Fruit fly (Drosophila melanogaster) whole organism, adult: ENCODE data around the gene Samuel.

Source experiments
- CG11617 ChIP-seq: fragments of 200-800 bp; sonication (Bioruptor generic); optimal IDR thresholded peaks from 2 replicates; lab custom pipeline; 2017; ENCODE audit warnings: mild to moderate bottlenecking, missing biosample characterization, missing genetic modification reagents, missing genetic modification characterization
- CG12768 ChIP-seq: fragments of 200-800 bp; sonication (Bioruptor generic); optimal IDR thresholded peaks from 2 replicates; lab custom pipeline; 2017; ENCODE audit warnings: missing biosample characterization, missing genetic modification characterization, mild to moderate bottlenecking, moderate library complexity, missing genetic modification reagents
- CG14711 ChIP-seq: fragments of 200-800 bp; sonication (Bioruptor generic); optimal IDR thresholded peaks from 2 replicates; lab custom pipeline; 2018; ENCODE audit warnings: missing biosample characterization, mild to moderate bottlenecking, missing genetic modification characterization, moderate library complexity
- CG1620 ChIP-seq: fragments of 200-800 bp; sonication (Bioruptor generic); optimal IDR thresholded peaks from 2 replicates; lab custom pipeline; 2016; ENCODE audit warnings: missing biosample characterization, missing genetic modification characterization
- CG33017 ChIP-seq: fragments of 200-800 bp; sonication (Bioruptor generic); optimal IDR thresholded peaks from 2 replicates; lab custom pipeline; 2018; ENCODE audit warnings: missing biosample characterization, mild to moderate bottlenecking, missing genetic modification characterization, moderate library complexity
- CG5204 ChIP-seq: fragments of 200-800 bp; sonication (Bioruptor generic); optimal IDR thresholded peaks from 2 replicates; lab custom pipeline; 2016; ENCODE audit warnings: missing biosample characterization, missing genetic modification characterization
- CG7045 ChIP-seq: fragments of 200-800 bp; sonication (Bioruptor generic); optimal IDR thresholded peaks from 2 replicates; lab custom pipeline; 2017; ENCODE audit warnings: missing biosample characterization, mild to moderate bottlenecking, missing genetic modification characterization
- CG7101 ChIP-seq: fragments of 200-800 bp; sonication (Bioruptor generic); optimal IDR thresholded peaks from 2 replicates; lab custom pipeline; 2018; ENCODE audit warnings: missing biosample characterization, mild to moderate bottlenecking, missing genetic modification characterization, moderate library complexity
- Clk ChIP-seq: fragments of 200-800 bp; sonication (Bioruptor generic); optimal IDR thresholded peaks from 2 replicates; lab custom pipeline; 2017; ENCODE audit warnings: missing biosample characterization, missing genetic modification characterization
- Crg-1 ChIP-seq: fragments of 200-800 bp; sonication (Bioruptor generic); optimal IDR thresholded peaks from 2 replicates; lab custom pipeline; 2016; ENCODE audit warnings: missing biosample characterization, missing genetic modification characterization
- Hr96 ChIP-seq: fragments of 200-800 bp; sonication (Bioruptor generic); optimal IDR thresholded peaks from 2 replicates; lab custom pipeline; 2016; ENCODE audit warnings: missing biosample characterization, missing genetic modification characterization
- Mnt ChIP-seq: fragments of 200-800 bp; sonication (Bioruptor generic); optimal IDR thresholded peaks from 2 replicates; lab custom pipeline; 2016; ENCODE audit warnings: missing biosample characterization, mild to moderate bottlenecking, missing genetic modification characterization
- bab1 ChIP-seq: fragments of 200-800 bp; sonication (Bioruptor generic); optimal IDR thresholded peaks from 3 replicates; lab custom pipeline; 2019; ENCODE audit warnings: missing biosample characterization, mild to moderate bottlenecking, missing genetic modification characterization, moderate library complexity
- cic ChIP-seq: fragments of 200-800 bp; sonication (Bioruptor generic); optimal IDR thresholded peaks from 2 replicates; lab custom pipeline; 2017; ENCODE audit warnings: missing biosample characterization, mild to moderate bottlenecking, missing genetic modification characterization, moderate library complexity
- cnc ChIP-seq, 2 experiments: fragments of >200 bp; optimal IDR thresholded peaks; 2 replicates each; lab custom pipeline; 2017
- kay ChIP-seq: fragments of 200-800 bp; sonication (Bioruptor generic); peaks from one replicate; lab custom pipeline; 2016; ENCODE audit warnings: missing biosample characterization, missing genetic modification characterization, borderline replicate concordance
- ovo ChIP-seq: fragments of 200-800 bp; sonication (Bioruptor generic); optimal IDR thresholded peaks from 2 replicates; lab custom pipeline; 2016; ENCODE audit warnings: missing biosample characterization, missing genetic modification characterization
- pad ChIP-seq: fragments of 200-800 bp; sonication (Bioruptor generic); optimal IDR thresholded peaks from 3 replicates; lab custom pipeline; 2017; ENCODE audit warnings: missing biosample characterization, missing genetic modification characterization, mild to moderate bottlenecking, moderate library complexity, missing genetic modification reagents
- tj ChIP-seq: fragments of 200-800 bp; sonication (Bioruptor generic); optimal IDR thresholded peaks from 3 replicates; lab custom pipeline; 2017; ENCODE audit warnings: missing biosample characterization, mild to moderate bottlenecking, missing genetic modification characterization, moderate library complexity
- toe ChIP-seq: fragments of 200-800 bp; sonication (Bioruptor generic); optimal IDR thresholded peaks from 2 replicates; lab custom pipeline; 2016; ENCODE audit warnings: missing biosample characterization, missing genetic modification characterization

The Samuel gene

dm6 chr2L:10989162-10989561, 77.6 kb downstream of the Samuel start, which contains the start of gene TTLL4A:
Gene TTLL4A (plus strand): TSS chr2L:10989401.
- peak; percentile 38 for TF ChIP-seq kay
- peak; percentile 92 for TF ChIP-seq Mnt (GFP tag; lab: Kevin White, UChicago)
- no peak for TF ChIP-seq CG11617
- TF ChIP-seq CG14711, result peak; percentile 2
- TF ChIP-seq pad (GFP tag; lab: Kevin White, UChicago), result peak; percentile 25
- peak; percentile 32 for TF ChIP-seq CG1620 (GFP tag; lab: Kevin White, UChicago)
- peak; percentile 39 for TF ChIP-seq ovo (GFP tag; lab: Kevin White, UChicago)
- no peak for TF ChIP-seq Hr96
- peak; percentile 50 for TF ChIP-seq bab1 (GFP tag; lab: Kevin White, UChicago)

DNA sequence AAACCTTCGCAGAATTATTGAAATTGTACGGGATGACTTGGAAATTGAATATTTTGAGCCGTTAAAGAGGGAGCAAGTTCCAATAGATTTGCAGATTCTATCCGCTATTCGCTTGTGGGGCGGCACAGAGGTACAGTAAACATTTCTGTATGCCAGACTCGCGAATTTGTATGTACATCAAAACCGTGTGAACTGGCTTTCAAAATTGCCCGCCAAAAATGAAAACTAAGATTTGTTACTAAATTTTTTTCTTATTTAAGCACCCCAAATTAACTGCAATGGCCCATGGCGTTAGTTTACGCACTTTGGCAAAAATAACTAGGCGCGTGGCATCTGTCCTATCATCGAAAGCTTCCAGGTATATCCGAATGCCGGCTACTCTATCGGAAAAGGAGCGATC, 78.8 kb downstream of the Samuel start:
- TF ChIP-seq kay (no peak), CG7045 (no peak), pad (GFP tag; lab: Kevin White, UChicago) (no peak), toe (GFP tag; lab: Kevin White, UChicago) (no peak), cnc (optimal IDR thresholded peaks at IDR 0.05; lab: Kevin White, UChicago) (no peak), Clk (GFP tag; lab: Kevin White, UChicago) (no peak), ovo (GFP tag; lab: Kevin White, UChicago) (no peak), CG5204 (GFP tag; lab: Kevin White, UChicago) (no peak), Hr96 (no peak), CG33017 (tag; lab: Kevin White, UChicago) (no peak), Mnt (GFP tag; lab: Kevin White, UChicago) (no peak), Crg-1 (GFP tag; lab: Kevin White, UChicago) (no peak), CG14711 (no peak), tj (GFP tag; lab: Kevin White, UChicago) (no peak), bab1 (GFP tag; lab: Kevin White, UChicago) (no peak)

DNA sequence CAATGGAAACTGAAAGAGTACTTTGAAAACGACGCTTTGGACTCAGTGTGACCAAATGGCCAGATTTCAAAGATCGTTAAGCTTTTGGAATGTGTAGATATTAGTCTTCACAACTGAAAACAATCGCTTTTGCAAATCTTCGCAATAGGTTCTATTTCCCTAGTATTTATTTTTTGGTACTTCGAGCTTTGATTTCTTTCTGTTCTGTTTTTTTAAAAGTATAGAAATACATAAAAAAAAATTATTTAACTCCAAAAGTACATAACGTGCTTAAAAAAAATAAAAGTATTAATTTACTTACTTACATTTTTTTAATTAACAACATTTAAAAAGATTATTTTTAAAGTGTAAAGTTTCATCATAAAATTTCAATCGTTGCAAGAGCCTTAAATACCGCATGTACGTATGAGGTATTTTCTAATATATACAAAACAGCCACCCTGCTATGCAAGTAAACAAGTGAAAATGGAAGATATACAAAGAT, 79.4 kb downstream of the Samuel start, which contains the start of the genes piwi and CG12253:
Gene piwi, minus strand, starts transcription at position 51 of the 484 bp plus-strand sequence.
Gene CG12253, plus strand, starts transcription at position 437 of the 484 bp plus-strand sequence.
- peak; percentile 17 for TF ChIP-seq CG1620 (GFP tag; lab: Kevin White, UChicago)
- peak; percentile 71 for TF ChIP-seq bab1 (GFP tag; lab: Kevin White, UChicago)
- TF ChIP-seq toe (GFP tag; lab: Kevin White, UChicago), result peak; percentile 1
- peak; percentile 74 for TF ChIP-seq CG33017 (tag; lab: Kevin White, UChicago)
- TF ChIP-seq kay, result no peak
- TF ChIP-seq Hr96, result no peak
- TF ChIP-seq CG14711, result peak; percentile 39
- TF ChIP-seq cnc (optimal IDR thresholded peaks at IDR 0.05; lab: Kevin White, UChicago), result no peak
- TF ChIP-seq CG5204 (GFP tag; lab: Kevin White, UChicago), result no peak
- no peak for TF ChIP-seq CG12768 (GFP tag; lab: Kevin White, UChicago)
- TF ChIP-seq CG11617, result peak; percentile 50
- TF ChIP-seq CG7101 (tag; lab: Kevin White, UChicago), result peak; percentile 79
- TF ChIP-seq CG7045, result no peak

DNA sequence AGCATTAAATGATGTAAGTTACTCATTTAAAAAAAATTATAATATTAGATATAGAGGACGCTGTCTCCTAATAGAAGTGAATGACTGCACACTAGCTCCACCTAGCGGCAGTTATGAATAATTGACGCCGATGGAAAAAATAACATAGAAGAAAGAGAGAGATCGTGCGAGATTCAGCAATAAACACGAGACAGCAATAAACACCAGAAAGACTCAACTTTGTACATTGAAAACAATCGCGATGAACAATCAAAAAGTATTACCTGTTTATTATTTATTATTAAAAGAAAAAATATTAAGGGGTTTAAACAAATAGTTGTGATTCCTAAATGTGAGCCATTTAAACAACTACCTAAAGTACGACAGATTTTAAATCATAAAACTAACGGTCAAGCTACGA, 80.7 kb downstream of the Samuel start:
- TF ChIP-seq bab1 (GFP tag; lab: Kevin White, UChicago) (peak; percentile 35), tj (GFP tag; lab: Kevin White, UChicago) (no peak), CG33017 (tag; lab: Kevin White, UChicago) (no peak)

- no peak for TF ChIP-seq Hr96
- no peak for TF ChIP-seq Mnt (GFP tag; lab: Kevin White, UChicago)
- no peak for TF ChIP-seq cnc (optimal IDR thresholded peaks at IDR 0.05; lab: Kevin White, UChicago)
- no peak for TF ChIP-seq CG12768 (GFP tag; lab: Kevin White, UChicago)
- no peak for TF ChIP-seq CG33017 (tag; lab: Kevin White, UChicago)
- TF ChIP-seq cic (GFP tag; lab: Kevin White, UChicago), result peak; percentile 21
- TF ChIP-seq tj (GFP tag; lab: Kevin White, UChicago), result peak; percentile 33
- TF ChIP-seq toe (GFP tag; lab: Kevin White, UChicago), result no peak
- no peak for TF ChIP-seq kay
- TF ChIP-seq CG7045, result no peak
- TF ChIP-seq CG5204 (GFP tag; lab: Kevin White, UChicago), result no peak
- TF ChIP-seq CG11617, result no peak
- peak; percentile 36 for TF ChIP-seq bab1 (GFP tag; lab: Kevin White, UChicago)
- no peak for TF ChIP-seq CG7101 (tag; lab: Kevin White, UChicago)
- no peak for TF ChIP-seq ovo (GFP tag; lab: Kevin White, UChicago)
- no peak for TF ChIP-seq CG14711
- TF ChIP-seq Crg-1 (GFP tag; lab: Kevin White, UChicago), result no peak
- no peak for TF ChIP-seq Clk (GFP tag; lab: Kevin White, UChicago)
- no peak for TF ChIP-seq CG1620 (GFP tag; lab: Kevin White, UChicago)
These were observed 89.8 kb downstream of the Samuel start for dm6 chr2L:10976864-10977586.

DNA sequence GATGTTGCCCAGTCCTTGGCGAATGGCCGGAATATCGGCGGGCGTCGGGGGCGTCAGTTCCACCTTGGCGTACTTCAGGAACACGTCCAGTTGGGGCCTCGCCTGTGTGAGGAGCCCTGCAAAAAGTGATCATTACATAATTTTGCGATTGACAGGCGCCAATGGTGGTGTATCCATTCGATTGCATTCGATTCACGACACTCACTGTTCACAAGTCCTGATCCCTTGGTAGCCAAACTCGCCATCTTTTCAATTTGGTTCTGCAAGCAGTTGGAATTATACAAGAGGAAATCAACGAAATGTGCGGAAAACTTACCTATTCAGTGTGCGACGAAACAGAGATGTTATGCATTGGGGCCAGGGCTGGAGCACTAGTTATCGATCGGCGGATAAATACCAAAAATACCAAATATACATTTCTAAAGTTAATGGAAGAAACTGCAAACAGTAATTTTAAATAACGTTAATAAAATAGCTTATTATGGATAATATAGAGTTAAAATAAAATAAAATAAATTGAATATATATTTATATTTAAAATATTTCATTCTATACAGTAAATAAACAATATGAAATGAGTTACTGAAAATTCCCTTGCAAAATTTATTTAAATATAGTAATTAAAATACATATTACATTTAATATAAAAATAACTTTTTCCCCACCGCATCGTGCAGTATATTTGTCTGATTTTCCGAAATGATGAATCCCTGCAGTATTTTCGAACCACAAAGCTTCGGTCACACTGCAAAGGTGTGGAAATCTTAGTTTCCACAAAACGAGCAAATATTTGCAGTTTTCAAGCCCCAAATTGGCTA, 90.5 kb downstream of the Samuel start, which contains the start of the genes ATPsynG and SCAR:
Gene ATPsynG, minus strand, starts transcription at position 354 of the 818 bp plus-strand sequence.
Gene SCAR, plus strand, starts transcription at position 727 of the 818 bp plus-strand sequence.
- TF ChIP-seq Hr96 (no peak), Crg-1 (GFP tag; lab: Kevin White, UChicago) (no peak), CG33017 (tag; lab: Kevin White, UChicago) (no peak), ovo (GFP tag; lab: Kevin White, UChicago) (no peak), kay (no peak), CG12768 (GFP tag; lab: Kevin White, UChicago) (no peak), cnc (optimal IDR thresholded peaks at IDR 0.05; lab: Kevin White, UChicago) (no peak), CG5204 (GFP tag; lab: Kevin White, UChicago) (no peak), pad (GFP tag; lab: Kevin White, UChicago) (no peak), CG1620 (GFP tag; lab: Kevin White, UChicago) (no peak)
